Worm (Caenorhabditis elegans) whole organism, late embryonic: Measurements from ENCODE around the gene hsp-60.

Experiments
- ama-1 ChIP-seq: fragments of 150-350 bp; optimal IDR thresholded peaks from 2 replicates; lab custom pipeline; 2014
- ceh-30 ChIP-seq: fragments of 150-350 bp; optimal IDR thresholded peaks from 2 replicates; lab custom pipeline; 2014; ENCODE audit warnings: missing biosample characterization, missing genetic modification characterization
- ceh-34 ChIP-seq: sonication (generic microtip); optimal IDR thresholded peaks from 2 replicates; lab custom pipeline; 2016; ENCODE audit warnings: mild to moderate bottlenecking, missing genetic modification characterization, missing compliant biosample characterization
- ceh-9 ChIP-seq: sonication (generic microtip); optimal IDR thresholded peaks from 2 replicates; lab custom pipeline; 2016; ENCODE audit warnings: mild to moderate bottlenecking, missing genetic modification characterization, inconsistent platforms, missing compliant biosample characterization
- dve-1 ChIP-seq: sonication (generic microtip); optimal IDR thresholded peaks from 2 replicates; lab custom pipeline; 2017; ENCODE audit warnings: antibody characterized with exemption, mild to moderate bottlenecking, missing genetic modification characterization, missing compliant biosample characterization
- hlh-13 ChIP-seq: fragments of 200-800 bp; sonication (Bioruptor generic); optimal IDR thresholded peaks from 2 replicates; lab custom pipeline; 2018; ENCODE audit warnings: mild to moderate bottlenecking, missing genetic modification characterization, missing compliant biosample characterization
- hlh-30 ChIP-seq: sonication (generic microtip); optimal IDR thresholded peaks from 2 replicates; lab custom pipeline; 2017; ENCODE audit warnings: antibody characterized with exemption, missing genetic modification characterization, missing compliant biosample characterization; ENCODE audit not compliant: insufficient read depth
- mec-3 ChIP-seq: sonication (generic microtip); optimal IDR thresholded peaks from 2 replicates; lab custom pipeline; 2016; ENCODE audit warnings: borderline replicate concordance, missing genetic modification characterization, missing compliant biosample characterization
- nhr-11 ChIP-seq: fragments of 150-350 bp; optimal IDR thresholded peaks from 2 replicates; lab custom pipeline; 2014; ENCODE audit warnings: missing biosample characterization, missing genetic modification characterization
- nhr-232 ChIP-seq: sonication (generic microtip); optimal IDR thresholded peaks from 2 replicates; lab custom pipeline; 2016; ENCODE audit warnings: missing genetic modification characterization, missing compliant biosample characterization
- pros-1 ChIP-seq: fragments of 150-350 bp; optimal IDR thresholded peaks from 2 replicates; lab custom pipeline; 2014; ENCODE audit warnings: missing biosample characterization, missing genetic modification reagents, missing genetic modification characterization
- unc-42 ChIP-seq: sonication (generic microtip); optimal IDR thresholded peaks from 2 replicates; lab custom pipeline; 2016; ENCODE audit warnings: missing genotype, missing genetic modification characterization, missing compliant biosample characterization
- unc-55 ChIP-seq: sonication (generic microtip); optimal IDR thresholded peaks from 2 replicates; lab custom pipeline; 2017; ENCODE audit warnings: missing biosample characterization, missing genetic modification reagents, missing genetic modification characterization

- TF ChIP-seq hlh-30 (tag; lab: Kevin White, UChicago) = no peak
- TF ChIP-seq hlh-13 (GFP tag; lab: Kevin White, UChicago) = no peak
- no peak for TF ChIP-seq mec-3 (tag; lab: Kevin White, UChicago)
- TF ChIP-seq ceh-34 (tag; lab: Kevin White, UChicago) = no peak
- TF ChIP-seq dve-1 (tag; lab: Kevin White, UChicago) = no peak
- no peak for TF ChIP-seq nhr-11
- TF ChIP-seq unc-55 (GFP tag; lab: Kevin White, UChicago) = no peak
- no peak for TF ChIP-seq ceh-9
- no peak for TF ChIP-seq unc-42 (tag; lab: Kevin White, UChicago)
- no peak for TF ChIP-seq ama-1 (lab: Kevin White, UChicago)
- no peak for TF ChIP-seq ceh-30 (tag; lab: Kevin White, UChicago)
- TF ChIP-seq nhr-232 (tag; lab: Kevin White, UChicago) = no peak
- TF ChIP-seq pros-1 (tag; lab: Kevin White, UChicago) = no peak
Measured at ce11 chrIII:1652925-1653324, 33.4 kb downstream of the hsp-60 start.
